Worm (Caenorhabditis elegans) whole organism, L3 larva: ENCODE results near the gene cest-2.3.

ENCODE experiments used
- daf-12 ChIP-seq: fragments of 150-350 bp; optimal IDR thresholded peaks from 2 replicates; lab custom pipeline; 2014; ENCODE audit warnings: missing biosample characterization, missing genetic modification reagents, missing genetic modification characterization
- fos-1 ChIP-seq: fragments of 150-350 bp; optimal IDR thresholded peaks from 2 replicates; lab custom pipeline; 2014; ENCODE audit warnings: missing biosample characterization, missing genetic modification characterization
- hmg-11 ChIP-seq: sonication (generic microtip); optimal IDR thresholded peaks from 2 replicates; lab custom pipeline; 2016; ENCODE audit warnings: missing genetic modification characterization, missing compliant biosample characterization
- lin-39 ChIP-seq: fragments of 150-350 bp; optimal IDR thresholded peaks from 2 replicates; lab custom pipeline; 2018; ENCODE audit warnings: missing biosample characterization, missing genetic modification reagents, missing genetic modification characterization
- unc-39 ChIP-seq: sonication (generic microtip); optimal IDR thresholded peaks from 4 replicates; lab custom pipeline; 2017; ENCODE audit warnings: missing biosample characterization, missing genetic modification characterization

cest-2.3 gene

DNA sequence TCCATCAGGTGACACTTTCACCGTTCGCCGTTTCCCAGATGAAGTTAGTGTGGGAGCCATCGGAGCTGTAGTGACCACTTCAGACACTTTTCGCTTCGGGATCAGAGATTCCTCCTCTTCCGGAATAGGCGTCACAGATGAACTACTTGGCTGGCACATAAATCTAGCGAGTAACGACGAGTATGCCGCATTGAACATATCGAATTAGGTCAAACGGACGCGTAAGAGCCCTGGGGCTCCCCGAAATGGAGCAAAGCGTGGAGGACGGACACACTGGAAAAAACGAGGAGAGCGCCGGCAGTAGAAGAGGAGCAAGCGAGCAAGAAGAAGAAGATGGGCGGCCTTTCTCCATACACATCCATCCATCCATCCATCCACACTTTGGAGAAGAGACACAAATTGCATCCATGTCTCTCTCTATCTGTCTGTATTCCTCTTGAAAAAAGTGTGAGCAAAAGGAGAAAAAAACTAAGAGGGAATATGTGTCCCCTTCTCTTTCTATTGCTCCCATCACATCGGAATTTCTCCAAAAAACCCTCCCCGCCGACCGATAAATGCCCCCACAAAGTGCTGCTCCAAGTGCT lies 56.3 kb downstream of the cest-2.3 start:
- no peak for TF ChIP-seq daf-12 (tag; lab: Kevin White, UChicago)
- TF ChIP-seq lin-39 (tag; lab: Kevin White, UChicago), result peak; percentile 27
- TF ChIP-seq fos-1, result no peak
- TF ChIP-seq hmg-11, result peak; percentile 13
- no peak for TF ChIP-seq unc-39 (tag; lab: Kevin White, UChicago)
